Worm (Caenorhabditis elegans) whole organism, L4/young adult: Measurements from ENCODE around the gene stg-1.

Experiments
- W03F9.2 ChIP-seq: fragments of 150-350 bp; optimal IDR thresholded peaks from 2 replicates; lab custom pipeline; 2014; ENCODE audit warnings: missing biosample characterization, missing genetic modification characterization
- dao-5 ChIP-seq: sonication (generic microtip); optimal IDR thresholded peaks from 2 replicates; lab custom pipeline; 2016; ENCODE audit warnings: missing genotype, missing genetic modification characterization, moderate library complexity, missing compliant biosample characterization
- him-1 ChIP-seq: sonication (generic microtip); optimal IDR thresholded peaks from 2 replicates; lab custom pipeline; 2016; ENCODE audit warnings: missing genotype, missing genetic modification reagents, missing genetic modification characterization, missing compliant biosample characterization

stg-1 gene

ce11 chrII:10028195-10028594 is 32.3 kb downstream of the stg-1 start, which contains the start of gene F52H3.6:
F52H3.6 (minus strand) TSS chrII:10028422.
- TF ChIP-seq W03F9.2 (tag; lab: Kevin White, UChicago) (no peak), him-1 (no peak), dao-5 (no peak)

ce11 chrII:10025059-10025458 is 35.4 kb downstream of the stg-1 start:
- no peak for TF ChIP-seq W03F9.2 (tag; lab: Kevin White, UChicago)
- no peak for TF ChIP-seq him-1
- no peak for TF ChIP-seq dao-5

- TF ChIP-seq him-1 (no peak), W03F9.2 (tag; lab: Kevin White, UChicago) (no peak), dao-5 (no peak)
Measured at ce11 chrII:10021749-10022148, 38.7 kb downstream of the stg-1 start.

ce11 chrII:10019669-10020068 is 40.8 kb downstream of the stg-1 start:
- TF ChIP-seq dao-5 = no peak
- TF ChIP-seq him-1 = no peak
- TF ChIP-seq W03F9.2 (tag; lab: Kevin White, UChicago) = no peak

DNA sequence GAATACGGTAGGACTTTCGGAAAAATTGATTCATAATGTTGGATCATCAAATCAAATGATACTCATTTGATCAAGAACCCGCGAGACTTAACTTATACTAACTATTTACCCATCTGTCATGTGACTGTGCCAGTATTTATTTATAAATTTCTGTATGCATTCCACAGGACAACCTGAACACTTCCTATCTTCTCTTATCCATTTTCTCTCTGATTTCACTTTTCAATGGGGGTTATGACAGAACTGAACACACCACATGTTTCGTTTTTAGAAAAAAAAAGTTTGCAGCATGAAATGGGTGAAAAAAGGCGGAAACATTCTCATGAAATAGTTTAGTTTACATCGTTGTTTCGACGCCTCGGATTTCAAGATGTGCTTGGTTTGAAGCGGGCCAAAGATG is 42.9 kb downstream of the stg-1 start:
- TF ChIP-seq dao-5 (no peak), him-1 (no peak), W03F9.2 (tag; lab: Kevin White, UChicago) (no peak)

DNA sequence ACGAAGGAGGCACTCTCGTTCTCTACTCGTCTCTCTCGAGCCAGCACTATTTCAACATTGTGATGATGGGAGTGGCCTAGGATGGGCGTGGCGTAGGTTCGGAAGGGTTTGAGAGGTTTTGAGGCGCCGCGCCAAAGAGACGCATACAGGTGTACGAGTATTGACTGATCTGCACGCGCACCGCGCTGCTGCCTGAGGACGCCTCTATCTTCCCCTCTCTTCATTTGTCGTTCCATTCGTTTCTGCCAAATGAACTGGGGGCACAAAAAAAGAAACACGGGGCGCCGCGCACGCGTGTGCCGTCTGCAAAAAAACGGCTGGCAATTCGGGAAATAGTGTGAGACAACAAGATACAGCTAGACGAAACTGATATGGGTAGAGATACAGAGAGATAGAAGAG is 44.4 kb downstream of the stg-1 start, which contains the start of gene lec-2:
lec-2 (minus strand) TSS at position 171 of the 400 bp plus-strand sequence.
- no peak for TF ChIP-seq W03F9.2 (tag; lab: Kevin White, UChicago)
- no peak for TF ChIP-seq dao-5
- no peak for TF ChIP-seq him-1

- no peak for TF ChIP-seq him-1
- TF ChIP-seq dao-5 = no peak
- TF ChIP-seq W03F9.2 (tag; lab: Kevin White, UChicago) = no peak
Measured at ce11 chrII:10014384-10014783, 46.1 kb downstream of the stg-1 start.

- TF ChIP-seq dao-5 (no peak), him-1 (no peak), W03F9.2 (tag; lab: Kevin White, UChicago) (no peak)
Measured at ce11 chrII:10012490-10012889, 48.0 kb downstream of the stg-1 start.

DNA sequence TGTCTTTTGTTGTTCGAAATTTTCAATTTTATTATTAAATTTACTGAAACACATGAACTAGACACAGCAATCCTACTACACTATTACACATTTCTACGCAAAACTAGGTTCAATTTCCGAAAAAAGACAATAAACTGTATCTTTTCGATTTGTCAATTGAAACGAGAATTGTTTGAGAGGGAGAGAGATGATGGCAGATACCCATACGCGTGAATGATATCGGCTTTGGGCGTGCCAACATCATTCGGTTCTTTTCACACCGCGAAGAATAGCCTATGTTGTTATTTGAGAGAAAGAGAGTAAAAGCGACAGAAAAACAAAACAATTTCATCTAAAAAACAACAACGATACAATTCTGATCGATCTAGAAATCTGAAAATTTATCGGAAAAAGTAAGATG is 48.7 kb downstream of the stg-1 start:
- TF ChIP-seq dao-5 = no peak
- no peak for TF ChIP-seq him-1
- TF ChIP-seq W03F9.2 (tag; lab: Kevin White, UChicago) = no peak

DNA sequence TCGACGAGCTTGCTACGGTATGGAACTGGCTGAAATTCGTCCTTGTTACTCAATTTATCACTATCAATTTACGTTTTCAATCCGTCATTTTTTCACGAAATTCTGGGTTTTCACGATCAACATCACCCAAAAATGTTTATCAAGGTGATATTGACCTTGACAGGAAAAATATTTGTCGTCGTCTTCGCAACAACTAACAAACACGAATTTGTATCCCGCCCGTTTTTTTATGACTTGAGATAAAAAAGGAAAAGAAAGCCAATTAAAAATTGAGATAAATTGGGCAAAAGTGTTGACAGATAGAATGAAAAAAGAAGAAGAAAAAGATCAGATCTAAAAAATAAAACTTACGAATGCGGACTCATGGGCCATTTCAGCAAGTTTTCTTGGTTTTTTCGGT is 49.5 kb downstream of the stg-1 start:
- TF ChIP-seq him-1 = no peak
- TF ChIP-seq W03F9.2 (tag; lab: Kevin White, UChicago) = no peak
- no peak for TF ChIP-seq dao-5

DNA sequence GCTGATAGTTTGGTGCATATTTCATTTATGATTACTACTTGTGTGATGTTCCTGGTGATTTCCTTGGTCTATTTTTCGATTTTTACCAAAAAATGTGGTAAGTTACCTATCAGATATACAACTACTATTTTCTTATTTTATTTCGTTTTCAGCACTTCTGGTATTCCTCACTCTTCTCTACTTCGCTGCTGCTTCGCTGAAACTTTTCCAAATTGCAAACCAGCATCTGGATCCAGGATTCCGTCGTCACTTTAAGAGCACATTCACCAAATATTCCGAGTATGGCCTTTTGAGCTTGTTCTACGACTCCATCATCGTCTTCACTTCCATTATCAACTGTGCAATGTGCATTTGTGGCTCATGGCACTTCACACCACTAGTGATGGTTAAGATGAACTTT is 51.9 kb downstream of the stg-1 start:
- TF ChIP-seq W03F9.2 (tag; lab: Kevin White, UChicago) (no peak), him-1 (no peak), dao-5 (no peak)

DNA sequence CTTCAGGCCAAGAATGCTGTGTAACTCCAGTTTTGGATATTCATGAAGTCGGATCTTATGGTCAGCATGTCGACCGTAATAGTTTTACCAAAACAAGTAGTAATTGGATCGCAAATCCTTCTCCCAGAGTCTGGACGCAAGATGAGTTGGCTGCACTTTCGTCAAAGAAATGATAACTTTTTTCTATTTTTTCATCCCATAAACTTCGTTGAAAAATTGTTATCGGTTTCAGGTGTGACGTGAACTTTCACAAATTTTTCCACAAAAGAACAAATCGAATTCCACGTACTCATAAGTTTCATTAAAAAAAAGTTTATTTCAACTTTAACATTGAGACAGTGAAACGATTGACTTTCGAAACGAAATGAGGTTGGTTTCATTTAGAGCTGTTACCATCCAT is 52.5 kb downstream of the stg-1 start, which contains the start of gene ZK892.5:
ZK892.5 (plus strand) TSS at position 301 of the 400 bp plus-strand sequence.
- TF ChIP-seq him-1 = no peak
- no peak for TF ChIP-seq dao-5
- no peak for TF ChIP-seq W03F9.2 (tag; lab: Kevin White, UChicago)
